Worm (Caenorhabditis elegans): ENCODE measurements around the gene let-805.

DNA sequence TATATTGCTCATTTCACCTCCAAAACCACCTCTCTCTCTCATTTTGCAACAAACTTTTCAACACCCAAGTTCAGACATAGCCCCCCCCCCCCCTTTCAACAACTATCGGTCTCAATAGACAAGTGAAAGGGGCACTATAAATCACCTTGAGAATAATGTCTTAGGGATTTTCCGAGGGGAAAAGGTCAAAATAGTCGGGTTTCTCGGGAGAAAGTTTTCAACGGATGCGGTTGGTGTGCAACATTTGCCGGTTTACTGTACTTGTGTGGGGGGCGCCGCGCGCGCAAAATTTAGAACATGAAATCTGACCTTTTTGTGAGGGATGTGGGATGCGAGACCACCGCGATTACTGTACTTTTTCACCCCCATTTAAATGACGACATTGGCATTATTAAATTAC lies 23.3 kb upstream of the let-805 start:
- TF ChIP-seq tbx-11 (GFP tag; IDR thresholded peaks at IDR 0.05), result no peak
- no peak for TF ChIP-seq hnd-1 (tag; optimal IDR thresholded peaks at IDR 0.05)
- no peak for TF ChIP-seq aly-1 (tag; optimal IDR thresholded peaks at IDR 0.05)
- TF ChIP-seq ama-1 (optimal IDR thresholded peaks at IDR 0.05), result no peak
- no peak for TF ChIP-seq flt-1 (GFP tag; IDR thresholded peaks at IDR 0.05)
- TF ChIP-seq hmg-4 (GFP tag; optimal IDR thresholded peaks at IDR 0.05), result no peak
- no peak for TF ChIP-seq tra-4 (tag; optimal IDR thresholded peaks at IDR 0.05)
- TF ChIP-seq B0310.2 (tag; optimal IDR thresholded peaks at IDR 0.05), result no peak
- TF ChIP-seq scrt-1 (GFP tag; IDR thresholded peaks at IDR 0.05), result no peak
- TF ChIP-seq tbx-37 (GFP tag; conservative IDR thresholded peaks at IDR 0.05), result no peak
- no peak for TF ChIP-seq pes-1 (GFP tag; IDR thresholded peaks at IDR 0.05)
- TF ChIP-seq sea-1 (GFP tag; conservative IDR thresholded peaks at IDR 0.05), result no peak
